Worm (Caenorhabditis elegans): ENCODE results near the gene lite-1.

The lite-1 gene

DNA sequence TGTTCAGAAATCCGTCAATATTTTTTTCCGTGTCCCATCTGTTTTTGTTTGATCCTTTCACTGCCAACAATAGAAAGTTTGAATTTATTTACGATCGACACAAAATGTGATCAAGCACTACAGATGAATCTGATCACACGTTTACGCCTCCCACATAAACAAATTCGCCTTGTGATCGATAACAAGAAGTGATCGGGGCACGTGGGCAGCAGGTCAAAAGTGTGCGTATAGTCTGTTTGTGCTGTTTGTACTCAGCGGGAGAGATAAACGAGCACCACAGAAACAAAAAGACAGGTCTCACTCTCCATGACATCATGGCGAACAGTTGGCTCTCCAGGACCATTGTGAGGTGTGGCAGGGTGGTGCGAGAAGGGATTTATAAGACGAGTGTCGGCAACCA, 25.0 kb upstream of the lite-1 start (continued):
- peak; percentile 78 for TF ChIP-seq ztf-26 (tag; optimal IDR thresholded peaks at IDR 0.05)
- peak; percentile 78 for TF ChIP-seq dox-1 (GFP tag; IDR thresholded peaks at IDR 0.05)
- no peak for TF ChIP-seq ztf-28 (GFP tag; IDR thresholded peaks at IDR 0.05)
- TF ChIP-seq hsf-1 (GFP tag; IDR thresholded peaks at IDR 0.05): 0 out of 2 replicates have a peak, but pooled peaks have one; percentile 34
- no peak for TF ChIP-seq Y53F4B.3 (GFP tag; IDR thresholded peaks at IDR 0.05)
- TF ChIP-seq aptf-2 (GFP tag; conservative IDR thresholded peaks at IDR 0.05): no peak

DNA sequence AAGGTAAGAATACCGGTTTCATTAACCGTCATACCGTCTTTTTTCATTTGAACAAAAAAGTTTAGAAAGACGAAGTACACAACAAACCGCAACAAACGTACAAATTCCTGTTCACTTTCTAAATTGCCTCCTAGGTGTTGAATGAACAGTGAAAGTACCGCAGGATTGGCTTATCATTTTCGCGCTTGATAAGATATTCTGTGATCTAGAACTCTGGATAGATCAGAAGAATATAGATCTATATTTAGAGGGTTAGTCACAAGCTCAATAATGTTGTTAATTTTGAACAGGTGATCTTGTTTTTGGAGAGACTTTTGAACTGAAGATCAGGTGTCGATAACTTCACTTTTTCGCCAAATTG, 24.1 kb upstream of the lite-1 start:
- TF ChIP-seq nhr-120 (GFP tag; IDR thresholded peaks at IDR 0.05): no peak
- TF ChIP-seq B0035.1 (tag; optimal IDR thresholded peaks at IDR 0.05): no peak
- TF ChIP-seq aptf-3 (GFP tag; IDR thresholded peaks at IDR 0.05): no peak
- TF ChIP-seq lag-1 (GFP tag; IDR thresholded peaks at IDR 0.05): no peak
- no peak for TF ChIP-seq bed-2 (GFP tag; IDR thresholded peaks at IDR 0.05)
- TF ChIP-seq hmg-1.2 (GFP tag; IDR thresholded peaks at IDR 0.05): no peak
- no peak for TF ChIP-seq nfyb-1 (GFP tag; IDR thresholded peaks at IDR 0.05)

DNA sequence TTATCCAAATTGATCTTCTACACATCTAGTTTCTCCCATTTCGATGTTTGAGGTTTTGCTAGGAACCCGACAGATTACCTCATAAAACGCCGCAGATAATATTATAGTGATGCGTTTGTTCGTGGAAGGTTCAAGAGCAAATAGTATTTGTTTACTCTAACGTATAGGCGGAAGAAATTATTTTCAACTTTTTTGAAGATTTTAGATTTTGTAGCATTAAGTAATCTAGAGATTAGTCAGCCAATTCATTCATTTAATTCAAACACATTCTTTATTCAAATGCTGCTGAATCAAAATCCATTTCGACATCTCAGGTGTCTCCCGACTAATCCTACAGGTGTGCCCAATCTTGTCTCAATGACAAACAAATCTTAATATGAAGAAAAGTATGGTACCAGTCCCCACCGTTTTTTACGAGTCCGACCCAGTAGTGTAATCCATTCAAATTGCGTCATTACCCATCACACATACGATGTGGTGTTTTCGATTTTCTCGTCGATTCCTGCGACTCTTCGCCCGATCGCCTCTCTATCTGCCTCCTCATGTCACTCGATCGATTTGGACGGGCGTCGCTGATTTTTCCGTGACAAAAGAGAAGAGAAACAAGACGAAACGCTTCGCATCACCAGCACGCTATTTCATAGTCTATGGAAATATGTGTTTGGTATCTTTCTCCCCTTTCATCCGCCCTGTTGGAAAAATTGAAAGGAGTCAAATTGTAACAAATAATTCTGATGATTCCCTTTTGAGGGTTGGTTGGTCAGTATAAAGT, 23.5 kb upstream of the lite-1 start:
- peak; percentile 42; the same call in 1 of the 2 replicates for TF ChIP-seq madf-6 (GFP tag; IDR thresholded peaks at IDR 0.05)
- TF ChIP-seq dpl-1 (GFP tag; optimal IDR thresholded peaks at IDR 0.05): no peak
- TF ChIP-seq rpc-1 (optimal IDR thresholded peaks at IDR 0.05): no peak
- no peak for TF ChIP-seq rpc-1 (tag; optimal IDR thresholded peaks at IDR 0.05)
- TF ChIP-seq lin-26 (GFP tag; IDR thresholded peaks at IDR 0.05): no peak
- TF ChIP-seq T07F8.4 (tag; optimal IDR thresholded peaks at IDR 0.05): no peak
- no peak for TF ChIP-seq egrh-3 (GFP tag; IDR thresholded peaks at IDR 0.05)
- no peak for TF ChIP-seq F55B11.4 (tag; optimal IDR thresholded peaks at IDR 0.05; ENCODE audit: borderline replicate concordance, insufficient read depth)
- no peak for TF ChIP-seq cebp-2 (GFP tag; IDR thresholded peaks at IDR 0.05)
- peak; percentile 29; the same call in 1 of the 2 replicates for TF ChIP-seq aptf-3 (GFP tag; IDR thresholded peaks at IDR 0.05)
- TF ChIP-seq B0336.3 (GFP tag; IDR thresholded peaks at IDR 0.05): peak; percentile 88
- TF ChIP-seq ztf-18 (tag; optimal IDR thresholded peaks at IDR 0.05): no peak
- TF ChIP-seq C06A6.2 (GFP tag; conservative IDR thresholded peaks at IDR 0.05): peak; percentile 47
- no peak for TF ChIP-seq let-607 (tag; optimal IDR thresholded peaks at IDR 0.05)
- peak; percentile 36 for TF ChIP-seq lin-40 (tag; optimal IDR thresholded peaks at IDR 0.05)
- no peak for TF ChIP-seq sdz-38 (tag; optimal IDR thresholded peaks at IDR 0.05)
- TF ChIP-seq Y95B8A.8 (GFP tag; IDR thresholded peaks at IDR 0.05): peak; percentile 87
- TF ChIP-seq F57C9.4 (tag; optimal IDR thresholded peaks at IDR 0.05): peak; percentile 32
- no peak; the same call in 1 of the 2 replicates for TF ChIP-seq attf-3 (GFP tag; conservative IDR thresholded peaks at IDR 0.05)
- peak; percentile 52 for TF ChIP-seq atf-7 (tag; optimal IDR thresholded peaks at IDR 0.05)
- TF ChIP-seq pha-4 (tag; optimal IDR thresholded peaks at IDR 0.05): peak; percentile 28
- no peak for TF ChIP-seq ceh-27 (GFP tag; optimal IDR thresholded peaks at IDR 0.05)
- TF ChIP-seq nhr-120 (GFP tag; IDR thresholded peaks at IDR 0.05): no peak
- no peak for TF ChIP-seq B0019.2 (GFP tag; conservative IDR thresholded peaks at IDR 0.05)
- peak; percentile 62; the same call in 1 of the 2 replicates for TF ChIP-seq egl-44 (GFP tag; IDR thresholded peaks at IDR 0.05)
- TF ChIP-seq ceh-40 (GFP tag; IDR thresholded peaks at IDR 0.05): peak; percentile 53; the same call in 1 of the 2 replicates
- peak; percentile 24 for TF ChIP-seq F52B5.7 (tag; optimal IDR thresholded peaks at IDR 0.05)
- no peak for TF ChIP-seq xnd-1 (tag; optimal IDR thresholded peaks at IDR 0.05)
- TF ChIP-seq snpc-3.4 (tag; optimal IDR thresholded peaks at IDR 0.05): no peak
- no peak for TF ChIP-seq hlh-26 (GFP tag; conservative IDR thresholded peaks at IDR 0.05)
- peak; percentile 75 for TF ChIP-seq repo-1 (tag; optimal IDR thresholded peaks at IDR 0.05)
- TF ChIP-seq ceh-91 (GFP tag; IDR thresholded peaks at IDR 0.05): no peak
- TF ChIP-seq T26A5.8 (tag; optimal IDR thresholded peaks at IDR 0.05): no peak
- TF ChIP-seq somi-1 (GFP tag; optimal IDR thresholded peaks at IDR 0.05): peak; percentile 38
- TF ChIP-seq nhr-80 (tag; optimal IDR thresholded peaks at IDR 0.05): peak; percentile 61

All from whole organism, young adult.